Worm (Caenorhabditis elegans) whole organism, L4 larva: ENCODE data around the gene anp-1.

ENCODE experiments used
- F10B5.3 ChIP-seq: sonication (generic microtip); optimal IDR thresholded peaks from 2 replicates; lab custom pipeline; 2016; ENCODE audit warnings: mild to moderate bottlenecking, missing genetic modification characterization, missing compliant biosample characterization
- F49E8.2 ChIP-seq: sonication (generic microtip); optimal IDR thresholded peaks from 2 replicates; lab custom pipeline; 2016; ENCODE audit warnings: missing compliant biosample characterization, mild to moderate bottlenecking, missing genetic modification characterization, borderline replicate concordance
- ceh-32 ChIP-seq: sonication (generic microtip); optimal IDR thresholded peaks from 2 replicates; lab custom pipeline; 2016; ENCODE audit warnings: mild to moderate bottlenecking, missing genetic modification characterization, missing compliant biosample characterization; ENCODE audit not compliant: poor library complexity
- dmd-9 ChIP-seq: fragments of 200-800 bp; sonication (Bioruptor generic); IDR thresholded peaks from 2 replicates; pipeline ENCODE4 v1.3.6; 2022; ENCODE audit warnings: missing genetic modification reagents, missing genetic modification characterization, missing compliant biosample characterization
- gei-8 ChIP-seq: fragments of 200-800 bp; sonication (Bioruptor generic); optimal IDR thresholded peaks from 2 replicates; lab custom pipeline; 2018; ENCODE audit warnings: mild to moderate bottlenecking, missing genetic modification characterization, missing compliant biosample characterization
- jun-1 ChIP-seq: fragments of 150-350 bp; optimal IDR thresholded peaks from 2 replicates; lab custom pipeline; 2014; ENCODE audit warnings: missing biosample characterization, missing genetic modification reagents, missing genetic modification characterization
- lin-39 ChIP-seq: fragments of 150-350 bp; optimal IDR thresholded peaks from 2 replicates; lab custom pipeline; 2014; ENCODE audit warnings: missing biosample characterization, missing genetic modification reagents, missing genetic modification characterization
- lsy-2 ChIP-seq, 2 experiments: fragments of 150-350 bp in 1 of 2; sonication (generic microtip) in 1 of 2; optimal IDR thresholded peaks; 2 replicates each; lab custom pipeline; 2014 to 2017; ENCODE audit warnings: missing biosample characterization in 2 of 2, missing genetic modification characterization in 2 of 2
- mdl-1 ChIP-seq, 2 experiments: fragments of 150-350 bp in 1 of 2; sonication (generic microtip) in 1 of 2; optimal IDR thresholded peaks; 2 replicates each; lab custom pipeline; 2014 to 2017; ENCODE audit warnings: missing biosample characterization in 2 of 2, missing genetic modification characterization in 2 of 2
- nhr-237 ChIP-seq: sonication (generic microtip); optimal IDR thresholded peaks from 2 replicates; lab custom pipeline; 2017; ENCODE audit warnings: missing biosample characterization, missing genetic modification characterization
- pqm-1 ChIP-seq: sonication (generic microtip); optimal IDR thresholded peaks from 2 replicates; lab custom pipeline; 2017; ENCODE audit warnings: missing biosample characterization, missing genetic modification characterization
- unc-62 ChIP-seq, 3 experiments: fragments of 150-350 bp in 1 of 3; sonication (generic microtip); optimal IDR thresholded peaks in 2 of 3; peaks in 1 of 3; 1 replicate in 1 of 3; 2 replicates in 2 of 3; lab custom pipeline; 2014 to 2017; ENCODE audit warnings: missing biosample characterization in 3 of 3, missing genetic modification characterization in 3 of 3, missing genetic modification reagents in 3 of 3, missing genotype in 1 of 3
- ztf-11 ChIP-seq: fragments of 150-350 bp; optimal IDR thresholded peaks from 2 replicates; lab custom pipeline; 2014; ENCODE audit warnings: missing biosample characterization, missing genetic modification characterization

DNA sequence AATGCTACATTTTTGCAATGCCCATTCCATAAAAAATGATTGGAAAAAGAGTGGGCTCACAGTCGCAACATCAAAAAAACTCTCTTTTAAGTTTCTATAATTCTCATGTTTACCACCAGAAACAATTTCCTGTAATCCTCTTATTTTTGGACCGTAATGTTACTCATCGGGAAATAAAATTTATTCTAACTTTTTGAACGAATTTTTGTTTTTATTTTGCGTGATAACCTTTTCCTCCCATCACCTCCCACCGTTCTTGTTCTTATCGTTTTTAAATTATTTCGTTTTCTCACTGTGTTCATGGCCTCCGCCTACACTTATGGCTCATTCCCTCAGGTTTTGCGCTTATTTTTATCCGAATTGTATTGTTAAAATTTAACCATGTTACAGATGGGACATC lies at the start of gene anp-1:
- TF ChIP-seq F49E8.2 (tag; lab: Kevin White, UChicago) (no peak), unc-62 (GFP tag; optimal IDR thresholded peaks at IDR 0.05 in 1 of 2; lab: Kevin White, UChicago) (no peak), unc-62 (tag; optimal IDR thresholded peaks at IDR 0.05; lab: Kevin White, UChicago) (no peak), jun-1 (tag; lab: Kevin White, UChicago) (no peak), gei-8 (GFP tag; lab: Kevin White, UChicago) (no peak), lsy-2 (tag; optimal IDR thresholded peaks at IDR 0.05; lab: Kevin White, UChicago) (no peak), mdl-1 (tag; optimal IDR thresholded peaks at IDR 0.05; lab: Kevin White, UChicago) (no peak), pqm-1 (no peak), ceh-32 (tag; lab: Kevin White, UChicago) (no peak), ztf-11 (tag; lab: Kevin White, UChicago) (no peak), lin-39 (tag; lab: Kevin White, UChicago) (no peak), nhr-237 (tag; lab: Kevin White, UChicago) (no peak), dmd-9 (GFP tag; lab: Robert Waterston, UW) (no peak), F10B5.3 (no peak)
